Worm (Caenorhabditis elegans): ENCODE data around the gene srj-14.

Gene srj-14

ce11 chrV:7364951-7365350 is 4.6 kb upstream of the srj-14 start, which contains the start of gene exc-13:
TSS of gene exc-13 (plus strand) at chrV:7365251.
- no peak for TF ChIP-seq egl-27 (tag; optimal IDR thresholded peaks at IDR 0.05)
- no peak for TF ChIP-seq fos-1 (tag; optimal IDR thresholded peaks at IDR 0.05)
- TF ChIP-seq nhr-10 (tag; optimal IDR thresholded peaks at IDR 0.05), result no peak
- TF ChIP-seq ama-1 (optimal IDR thresholded peaks at IDR 0.05), result no peak
- TF ChIP-seq R02D3.7 (tag; optimal IDR thresholded peaks at IDR 0.05), result no peak
- TF ChIP-seq skn-1 (tag; optimal IDR thresholded peaks at IDR 0.05), result no peak
- no peak for TF ChIP-seq ceh-16 (tag; optimal IDR thresholded peaks at IDR 0.05)
- TF ChIP-seq ceh-82 (tag; optimal IDR thresholded peaks at IDR 0.05), result no peak
- TF ChIP-seq dmd-4 (tag; optimal IDR thresholded peaks at IDR 0.05), result no peak
- TF ChIP-seq F13H6.1 (tag; optimal IDR thresholded peaks at IDR 0.05), result no peak
- TF ChIP-seq mab-5 (tag; optimal IDR thresholded peaks at IDR 0.05), result no peak
- no peak for TF ChIP-seq unc-39 (tag; optimal IDR thresholded peaks at IDR 0.05)
- no peak for TF ChIP-seq nhr-11 (tag; optimal IDR thresholded peaks at IDR 0.05)
- TF ChIP-seq snpc-4 (tag; optimal IDR thresholded peaks at IDR 0.05), result no peak
- no peak for TF ChIP-seq peb-1 (tag; optimal IDR thresholded peaks at IDR 0.05)

DNA sequence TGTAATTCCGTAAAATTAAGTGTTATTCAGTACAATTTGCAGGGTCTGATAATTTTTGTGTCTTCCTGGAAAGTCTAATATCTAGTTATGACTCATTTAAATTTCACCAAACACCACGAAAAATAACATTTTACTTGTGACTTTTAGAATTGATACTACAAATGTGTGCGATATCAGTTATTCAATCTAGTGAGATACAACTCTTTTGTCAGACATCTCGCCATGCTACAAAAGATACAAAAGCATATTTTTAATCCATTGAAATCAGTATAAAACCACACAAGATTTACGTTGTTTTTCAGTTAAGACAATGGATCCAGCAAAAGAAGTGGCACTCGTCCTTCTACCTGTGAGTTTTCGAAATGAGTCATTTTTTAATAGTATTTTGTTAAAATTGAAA is 4.6 kb downstream of the srj-14 start, which contains the start of gene srx-56:
TSS of gene srx-56 (plus strand) at position 301 of the 400 bp plus-strand sequence.
- no peak for TF ChIP-seq zag-1 (tag; optimal IDR thresholded peaks at IDR 0.05)

ce11 chrV:7379384-7379783 is 9.9 kb downstream of the srj-14 start, which contains the start of gene srsx-24:
TSS of gene srsx-24 (minus strand) at chrV:7379484.
- TF ChIP-seq blmp-1 (tag; optimal IDR thresholded peaks at IDR 0.05; ENCODE audit: insufficient read depth), result no peak
- TF ChIP-seq nhr-10 (tag; optimal IDR thresholded peaks at IDR 0.05), result no peak
- TF ChIP-seq egl-27 (tag; optimal IDR thresholded peaks at IDR 0.05), result no peak
- TF ChIP-seq F13H6.1 (tag; optimal IDR thresholded peaks at IDR 0.05), result no peak
- TF ChIP-seq gmeb-1 (tag; optimal IDR thresholded peaks at IDR 0.05), result no peak
- TF ChIP-seq alr-1 (tag; optimal IDR thresholded peaks at IDR 0.05), result no peak
- TF ChIP-seq ztf-1 (GFP tag; conservative IDR thresholded peaks at IDR 0.05), result no peak
- TF ChIP-seq ceh-16 (tag; optimal IDR thresholded peaks at IDR 0.05), result no peak
- no peak for TF ChIP-seq zag-1 (tag; optimal IDR thresholded peaks at IDR 0.05)
- TF ChIP-seq sem-4 (tag; optimal IDR thresholded peaks at IDR 0.05), result no peak
- no peak for TF ChIP-seq nhr-11 (tag; optimal IDR thresholded peaks at IDR 0.05)
- TF ChIP-seq skn-1 (tag; optimal IDR thresholded peaks at IDR 0.05), result no peak

- TF ChIP-seq nhr-23 (tag; optimal IDR thresholded peaks at IDR 0.05), result no peak
These were observed 11.5 kb downstream of the srj-14 start, which contains the start of gene C03G6.17 for ce11 chrV:7381008-7381407. TSS of gene C03G6.17 (minus strand) at chrV:7381108.

DNA sequence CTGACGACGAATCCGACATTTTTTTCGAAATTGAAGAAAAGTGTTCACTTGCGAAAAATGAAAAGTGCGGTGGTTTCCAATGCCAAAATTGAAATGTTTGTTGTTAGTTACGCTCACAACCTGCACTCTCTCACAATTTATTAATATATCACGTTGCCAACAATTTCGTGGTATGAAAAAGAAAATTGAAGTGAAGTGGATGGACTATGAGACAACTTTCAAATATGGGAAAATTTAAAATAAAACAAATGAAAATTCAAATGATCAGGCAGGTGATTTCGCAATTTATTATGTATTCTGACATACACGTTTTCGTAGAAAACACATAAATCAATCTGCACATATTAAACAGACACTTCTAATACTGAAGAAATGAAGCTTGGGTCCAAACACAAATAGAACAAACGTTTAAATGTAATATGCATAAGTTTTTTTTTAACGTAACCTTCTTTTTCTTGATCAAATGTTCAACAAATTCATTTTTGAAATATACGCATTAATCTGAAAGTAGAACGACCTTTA is 16.6 kb downstream of the srj-14 start, which contains the start of gene srp-6:
TSS of gene srp-6 (minus strand) at position 51 of the 522 bp plus-strand sequence.
- TF ChIP-seq ztf-1 (GFP tag; conservative IDR thresholded peaks at IDR 0.05) (no peak), sma-9 (GFP tag; optimal IDR thresholded peaks at IDR 0.05) (no peak), sma-9 (tag; optimal IDR thresholded peaks at IDR 0.05) (no peak), alr-1 (tag; optimal IDR thresholded peaks at IDR 0.05) (no peak), nhr-23 (tag; optimal IDR thresholded peaks at IDR 0.05) (no peak), nhr-25 (tag; optimal IDR thresholded peaks at IDR 0.05) (no peak), nhr-11 (tag; optimal IDR thresholded peaks at IDR 0.05) (no peak), ceh-82 (tag; optimal IDR thresholded peaks at IDR 0.05) (no peak), blmp-1 (tag; optimal IDR thresholded peaks at IDR 0.05; ENCODE audit: insufficient read depth) (no peak), unc-55 (GFP tag; optimal IDR thresholded peaks at IDR 0.05) (peak; percentile 6), fos-1 (tag; optimal IDR thresholded peaks at IDR 0.05) (peak; percentile 2), lsy-2 (tag; optimal IDR thresholded peaks at IDR 0.05) (no peak)

ce11 chrV:7387755-7388154 is 18.2 kb downstream of the srj-14 start, which contains the start of gene C02H6.3:
TSS of gene C02H6.3 (minus strand) at chrV:7387855.
- TF ChIP-seq sma-9 (GFP tag; optimal IDR thresholded peaks at IDR 0.05) (no peak), sma-9 (tag; optimal IDR thresholded peaks at IDR 0.05) (no peak), nhr-129 (tag; optimal IDR thresholded peaks at IDR 0.05) (no peak), nhr-21 (tag; optimal IDR thresholded peaks at IDR 0.05) (no peak), ZK546.5 (tag; optimal IDR thresholded peaks at IDR 0.05) (no peak), unc-39 (tag; optimal IDR thresholded peaks at IDR 0.05) (no peak), nhr-10 (tag; optimal IDR thresholded peaks at IDR 0.05) (no peak), ztf-4 (tag; optimal IDR thresholded peaks at IDR 0.05) (no peak), elt-1 (tag; optimal IDR thresholded peaks at IDR 0.05) (no peak), skn-1 (tag; optimal IDR thresholded peaks at IDR 0.05) (no peak), ztf-11 (tag; optimal IDR thresholded peaks at IDR 0.05) (no peak), egl-27 (tag; optimal IDR thresholded peaks at IDR 0.05) (no peak), nhr-25 (tag; optimal IDR thresholded peaks at IDR 0.05) (no peak), unc-55 (GFP tag; optimal IDR thresholded peaks at IDR 0.05) (no peak), elt-3 (tag; optimal IDR thresholded peaks at IDR 0.05) (no peak), ama-1 (optimal IDR thresholded peaks at IDR 0.05) (no peak), peb-1 (tag; optimal IDR thresholded peaks at IDR 0.05) (no peak), nhr-11 (tag; optimal IDR thresholded peaks at IDR 0.05) (no peak)
